Worm (Caenorhabditis elegans) whole organism, L2 larva: ENCODE measurements around the gene mfsd-10.
A peak's percentile ranks its signal among the peaks of the same experiment; 100 is the strongest.

Experiments
- C34F6.9 ChIP-seq: fragments of 150-350 bp; optimal IDR thresholded peaks from 2 replicates; lab custom pipeline; 2014; ENCODE audit warnings: missing biosample characterization, missing genetic modification characterization
- R02D3.7 ChIP-seq: fragments of 150-350 bp; optimal IDR thresholded peaks from 2 replicates; lab custom pipeline; 2014; ENCODE audit warnings: missing biosample characterization, missing genetic modification characterization
- Y55F3AM.14 ChIP-seq: fragments of 200-800 bp; sonication (Bioruptor generic); optimal IDR thresholded peaks from 2 replicates; lab custom pipeline; 2018; ENCODE audit warnings: mild to moderate bottlenecking, missing genetic modification characterization, missing compliant biosample characterization
- ZK546.5 ChIP-seq: sonication (generic microtip); optimal IDR thresholded peaks from 2 replicates; lab custom pipeline; 2017; ENCODE audit warnings: missing biosample characterization, missing genetic modification characterization
- aly-2 ChIP-seq: fragments of 150-350 bp; optimal IDR thresholded peaks from 2 replicates; lab custom pipeline; 2014; ENCODE audit warnings: missing biosample characterization, missing genetic modification characterization
- ama-1 ChIP-seq: fragments of 150-350 bp; optimal IDR thresholded peaks from 2 replicates; lab custom pipeline; 2018; ENCODE audit warnings: inconsistent platforms
- blmp-1 ChIP-seq: sonication (generic microtip); optimal IDR thresholded peaks from 2 replicates; lab custom pipeline; 2017; ENCODE audit warnings: missing genetic modification characterization, mild to moderate bottlenecking, missing compliant biosample characterization, antibody characterized with exemption, moderate library complexity; ENCODE audit not compliant: insufficient read depth
- ceh-16 ChIP-seq: fragments of 150-350 bp; optimal IDR thresholded peaks from 2 replicates; lab custom pipeline; 2014; ENCODE audit warnings: missing biosample characterization, missing genetic modification characterization
- ceh-82 ChIP-seq: fragments of 150-350 bp; optimal IDR thresholded peaks from 2 replicates; lab custom pipeline; 2014; ENCODE audit warnings: missing biosample characterization, missing genetic modification characterization
- crh-2 ChIP-seq: sonication (generic microtip); optimal IDR thresholded peaks from 2 replicates; lab custom pipeline; 2017; ENCODE audit warnings: missing biosample characterization, missing genetic modification characterization
- dmd-4 ChIP-seq: sonication (generic microtip); optimal IDR thresholded peaks from 2 replicates; lab custom pipeline; 2017; ENCODE audit warnings: missing biosample characterization, missing genetic modification characterization
- egl-27 ChIP-seq: sonication (generic microtip); optimal IDR thresholded peaks from 3 replicates; lab custom pipeline; 2017; ENCODE audit warnings: missing biosample characterization, missing genetic modification reagents, missing genetic modification characterization
- elt-3 ChIP-seq: sonication (generic microtip); optimal IDR thresholded peaks from 2 replicates; lab custom pipeline; 2017; ENCODE audit warnings: missing biosample characterization, missing genetic modification characterization
- fos-1 ChIP-seq: fragments of 150-350 bp; optimal IDR thresholded peaks from 2 replicates; lab custom pipeline; 2014; ENCODE audit warnings: missing biosample characterization, missing genetic modification characterization
- gmeb-1 ChIP-seq: fragments of 150-350 bp; optimal IDR thresholded peaks from 2 replicates; lab custom pipeline; 2014; ENCODE audit warnings: missing biosample characterization, missing genetic modification characterization
- lin-11 ChIP-seq: fragments of 150-350 bp; sonication (generic microtip); optimal IDR thresholded peaks from 2 replicates; lab custom pipeline; 2014; ENCODE audit warnings: missing biosample characterization, missing genetic modification characterization, inconsistent platforms, mixed read lengths
- lin-13 ChIP-seq: fragments of 150-350 bp; optimal IDR thresholded peaks from 2 replicates; lab custom pipeline; 2014; ENCODE audit warnings: missing biosample characterization, missing genetic modification reagents, missing genetic modification characterization
- lin-39 ChIP-seq: fragments of 150-350 bp; optimal IDR thresholded peaks from 2 replicates; lab custom pipeline; 2014; ENCODE audit warnings: missing biosample characterization, missing genetic modification reagents, missing genetic modification characterization
- lsy-2 ChIP-seq, 2 experiments: fragments of 150-350 bp in 1 of 2; sonication (generic microtip) in 1 of 2; optimal IDR thresholded peaks; 2 replicates each; lab custom pipeline; 2014 to 2017; ENCODE audit warnings: missing biosample characterization in 2 of 2, missing genetic modification characterization in 2 of 2
- mab-5 ChIP-seq: fragments of 150-350 bp; optimal IDR thresholded peaks from 2 replicates; lab custom pipeline; 2014; ENCODE audit warnings: missing biosample characterization, missing genetic modification characterization
- mbf-1 ChIP-seq: sonication (generic microtip); optimal IDR thresholded peaks from 2 replicates; lab custom pipeline; 2017; ENCODE audit warnings: missing biosample characterization, missing genetic modification characterization
- mdl-1 ChIP-seq, 2 experiments: fragments of 150-350 bp in 1 of 2; sonication (generic microtip) in 1 of 2; optimal IDR thresholded peaks; 2 replicates each; lab custom pipeline; 2017; ENCODE audit warnings: missing biosample characterization in 2 of 2, missing genetic modification characterization in 2 of 2
- nhr-10 ChIP-seq: sonication (generic microtip); optimal IDR thresholded peaks from 2 replicates; lab custom pipeline; 2017; ENCODE audit warnings: missing biosample characterization, missing genetic modification characterization
- nhr-11 ChIP-seq: fragments of 150-350 bp; optimal IDR thresholded peaks from 2 replicates; lab custom pipeline; 2014; ENCODE audit warnings: missing biosample characterization, missing genetic modification characterization
- nhr-12 ChIP-seq: fragments of 150-350 bp; optimal IDR thresholded peaks from 2 replicates; lab custom pipeline; 2014; ENCODE audit warnings: missing biosample characterization, missing genetic modification characterization
- nhr-129 ChIP-seq: fragments of 150-350 bp; optimal IDR thresholded peaks from 2 replicates; lab custom pipeline; 2014; ENCODE audit warnings: missing biosample characterization, missing genetic modification characterization
- nhr-21 ChIP-seq: fragments of 150-350 bp; optimal IDR thresholded peaks from 2 replicates; lab custom pipeline; 2014; ENCODE audit warnings: missing biosample characterization, missing genetic modification characterization
- nhr-23 ChIP-seq: fragments of 150-350 bp; optimal IDR thresholded peaks from 2 replicates; lab custom pipeline; 2014; ENCODE audit warnings: missing biosample characterization, missing genetic modification reagents, missing genetic modification characterization
- nhr-237 ChIP-seq: fragments of 150-350 bp; optimal IDR thresholded peaks from 2 replicates; lab custom pipeline; 2014; ENCODE audit warnings: missing biosample characterization, missing genetic modification characterization
- nhr-25 ChIP-seq: fragments of 150-350 bp; sonication (generic microtip); optimal IDR thresholded peaks from 3 replicates; lab custom pipeline; 2014; ENCODE audit warnings: missing biosample characterization, missing genetic modification characterization
- nhr-6 ChIP-seq: fragments of 150-350 bp; optimal IDR thresholded peaks from 2 replicates; lab custom pipeline; 2014; ENCODE audit warnings: missing biosample characterization, missing genetic modification characterization
- nhr-77 ChIP-seq: fragments of 150-350 bp; optimal IDR thresholded peaks from 2 replicates; lab custom pipeline; 2014; ENCODE audit warnings: missing biosample characterization, missing genetic modification characterization
- peb-1 ChIP-seq: fragments of 150-350 bp; optimal IDR thresholded peaks from 2 replicates; lab custom pipeline; 2014; ENCODE audit warnings: missing biosample characterization, missing genetic modification characterization
- sem-4 ChIP-seq: fragments of 150-350 bp; optimal IDR thresholded peaks from 2 replicates; lab custom pipeline; 2014; ENCODE audit warnings: missing biosample characterization, missing genetic modification reagents, missing genetic modification characterization
- skn-1 ChIP-seq: sonication (generic microtip); optimal IDR thresholded peaks from 2 replicates; lab custom pipeline; 2017; ENCODE audit warnings: missing biosample characterization, missing genetic modification characterization
- sma-3 ChIP-seq: sonication (generic microtip); optimal IDR thresholded peaks from 2 replicates; lab custom pipeline; 2016; ENCODE audit warnings: missing genetic modification reagents, missing genetic modification characterization, missing compliant biosample characterization
- unc-39 ChIP-seq: fragments of 150-350 bp; optimal IDR thresholded peaks from 2 replicates; lab custom pipeline; 2014; ENCODE audit warnings: missing biosample characterization, missing genetic modification characterization
- unc-55 ChIP-seq: fragments of 150-350 bp; sonication (generic microtip); optimal IDR thresholded peaks from 3 replicates; lab custom pipeline; 2014; ENCODE audit warnings: missing biosample characterization, missing genetic modification reagents, missing genetic modification characterization
- zag-1 ChIP-seq: fragments of 150-350 bp; optimal IDR thresholded peaks from 2 replicates; lab custom pipeline; 2014; ENCODE audit warnings: missing biosample characterization, missing genetic modification characterization
- ztf-1 ChIP-seq: fragments of 200-800 bp; sonication (Bioruptor generic); conservative IDR thresholded peaks from 2 replicates; pipeline ENCODE4 v1.3.6; 2022; ENCODE audit warnings: missing genetic modification characterization, missing compliant biosample characterization
- ztf-11 ChIP-seq: sonication (generic microtip); optimal IDR thresholded peaks from 2 replicates; lab custom pipeline; 2017; ENCODE audit warnings: missing biosample characterization, missing genetic modification characterization
- ztf-4 ChIP-seq: fragments of 150-350 bp; optimal IDR thresholded peaks from 2 replicates; lab custom pipeline; 2014; ENCODE audit warnings: missing biosample characterization, missing genetic modification characterization

mfsd-10 gene

DNA sequence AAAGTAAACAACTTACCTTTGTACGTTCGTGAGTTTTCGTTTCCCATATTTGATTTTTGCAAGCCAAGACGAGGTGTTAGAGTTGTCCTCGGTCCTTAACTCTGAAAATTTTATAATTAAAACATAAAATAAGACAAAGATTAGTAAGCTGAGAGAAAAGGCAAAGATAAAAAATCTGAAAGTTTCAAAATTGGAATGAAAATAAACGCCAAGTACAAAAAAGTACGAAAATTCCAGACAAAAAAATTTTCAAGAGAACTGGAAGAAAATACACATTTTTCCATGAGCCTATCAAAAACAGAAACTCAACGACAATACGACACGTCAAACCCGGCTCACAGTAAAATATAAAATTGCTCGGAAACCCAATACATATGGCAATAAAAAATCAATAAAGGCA lies 23.1 kb upstream of the mfsd-10 start, which contains the start of gene F10D7.5:
F10D7.5 (minus strand) TSS at position 101 of the 400 bp plus-strand sequence.
- TF ChIP-seq unc-39 (tag; lab: Kevin White, UChicago) (no peak), lin-39 (tag; lab: Kevin White, UChicago) (no peak), R02D3.7 (tag; lab: Kevin White, UChicago) (no peak), ztf-1 (GFP tag; lab: Robert Waterston, UW) (no peak), mbf-1 (tag; lab: Kevin White, UChicago) (no peak), Y55F3AM.14 (GFP tag; lab: Kevin White, UChicago) (no peak), nhr-12 (tag; lab: Kevin White, UChicago) (no peak), nhr-6 (tag; lab: Kevin White, UChicago) (no peak), ceh-16 (tag; lab: Kevin White, UChicago) (no peak), nhr-21 (tag; lab: Kevin White, UChicago) (no peak), lin-11 (tag; lab: Kevin White, UChicago) (no peak), ztf-4 (tag; lab: Kevin White, UChicago) (no peak), crh-2 (tag; lab: Kevin White, UChicago) (no peak), ZK546.5 (no peak), blmp-1 (tag; lab: Kevin White, UChicago) (no peak), ama-1 (lab: Kevin White, UChicago) (no peak), mab-5 (no peak), elt-3 (tag; lab: Kevin White, UChicago) (no peak), lin-13 (no peak)
- TF ChIP-seq, all 48 proteins: peak for 0

ce11 chrX:17390531-17390930 lies 22.1 kb upstream of the mfsd-10 start:
- TF ChIP-seq blmp-1 (tag; lab: Kevin White, UChicago) = no peak
- TF ChIP-seq nhr-10 (tag; lab: Kevin White, UChicago) = no peak
- no peak for TF ChIP-seq nhr-6 (tag; lab: Kevin White, UChicago)
- TF ChIP-seq unc-55 = no peak
- no peak for TF ChIP-seq mdl-1 (tag; optimal IDR thresholded peaks at IDR 0.05; lab: Kevin White, UChicago)
- no peak for TF ChIP-seq crh-2 (tag; lab: Kevin White, UChicago)
- no peak for TF ChIP-seq unc-39 (tag; lab: Kevin White, UChicago)
- TF ChIP-seq sma-3 (GFP tag; lab: Kevin White, UChicago) = no peak
- TF ChIP-seq ceh-82 = no peak
- TF ChIP-seq ZK546.5 = no peak
- no peak for TF ChIP-seq nhr-23 (tag; lab: Kevin White, UChicago)
- no peak for TF ChIP-seq nhr-77
- TF ChIP-seq lin-11 (tag; lab: Kevin White, UChicago) = no peak
- TF ChIP-seq nhr-25 (tag; lab: Kevin White, UChicago) = no peak
- no peak for TF ChIP-seq skn-1 (tag; lab: Kevin White, UChicago)
- no peak for TF ChIP-seq ztf-11 (tag; lab: Kevin White, UChicago)
- TF ChIP-seq nhr-237 = no peak
- no peak for TF ChIP-seq nhr-21 (tag; lab: Kevin White, UChicago)

- TF ChIP-seq fos-1 (tag; lab: Kevin White, UChicago) = no peak
- no peak for TF ChIP-seq sma-3 (GFP tag; lab: Kevin White, UChicago)
- no peak for TF ChIP-seq ama-1 (lab: Kevin White, UChicago)
- TF ChIP-seq lin-13 = no peak
- no peak for TF ChIP-seq nhr-25 (tag; lab: Kevin White, UChicago)
- TF ChIP-seq C34F6.9 = no peak
- no peak for TF ChIP-seq sem-4 (tag; lab: Kevin White, UChicago)
These were observed 17.7 kb upstream of the mfsd-10 start for ce11 chrX:17386130-17386529.

ce11 chrX:17385102-17385501 lies 16.7 kb upstream of the mfsd-10 start:
- TF ChIP-seq mdl-1 (tag; optimal IDR thresholded peaks at IDR 0.05; lab: Kevin White, UChicago) (no peak), nhr-129 (peak; percentile 83)

DNA sequence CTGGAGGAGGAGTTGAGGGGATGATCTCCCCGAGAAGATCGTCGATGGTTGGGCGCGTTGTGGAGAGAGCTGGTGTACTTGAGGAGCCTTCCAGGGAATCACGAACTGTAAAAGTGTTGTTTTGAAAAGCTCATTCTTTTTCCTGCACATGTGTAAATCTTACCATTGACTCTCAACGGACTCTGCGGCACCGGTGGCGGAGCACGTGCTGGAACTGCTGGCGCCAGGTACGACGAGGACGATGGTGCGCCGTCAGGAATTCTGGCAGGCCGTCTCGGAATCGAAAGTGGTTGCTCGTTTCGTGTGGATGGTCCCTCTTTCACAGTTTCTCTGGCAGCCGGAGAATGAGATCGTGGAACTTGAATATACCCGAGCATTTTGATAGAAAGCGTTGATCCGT lies 15.9 kb upstream of the mfsd-10 start:
- no peak for TF ChIP-seq nhr-11 (tag; lab: Kevin White, UChicago)
- no peak for TF ChIP-seq mbf-1 (tag; lab: Kevin White, UChicago)
- no peak for TF ChIP-seq ZK546.5
- TF ChIP-seq lin-13 = no peak
- TF ChIP-seq gmeb-1 (tag; lab: Kevin White, UChicago) = no peak
- TF ChIP-seq egl-27 (tag; lab: Kevin White, UChicago) = no peak
- TF ChIP-seq nhr-129 = no peak
- TF ChIP-seq aly-2 = no peak
- no peak for TF ChIP-seq peb-1
- no peak for TF ChIP-seq lsy-2 (tag; optimal IDR thresholded peaks at IDR 0.05; lab: Kevin White, UChicago)
- no peak for TF ChIP-seq lin-11 (tag; lab: Kevin White, UChicago)
- no peak for TF ChIP-seq nhr-237
- TF ChIP-seq dmd-4 (tag; lab: Kevin White, UChicago) = no peak
- TF ChIP-seq mdl-1 (tag; optimal IDR thresholded peaks at IDR 0.05; lab: Kevin White, UChicago) = no peak
- TF ChIP-seq ceh-82 = no peak
- no peak for TF ChIP-seq R02D3.7 (tag; lab: Kevin White, UChicago)
- no peak for TF ChIP-seq zag-1 (tag; lab: Kevin White, UChicago)
- no peak for TF ChIP-seq unc-39 (tag; lab: Kevin White, UChicago)
- TF ChIP-seq, all 48 proteins: peak for 0
